Fruit fly (Drosophila melanogaster): ENCODE results near the gene ver.

Gene ver

dm6 chr3L:12557736-12558135 is 33.9 kb downstream of the ver start (continued):
- TF ChIP-seq net (GFP tag; optimal IDR thresholded peaks at IDR 0.05) (peak; percentile 57), CG11902 (GFP tag; optimal IDR thresholded peaks at IDR 0.05) (peak; percentile 54), vri (GFP tag; optimal IDR thresholded peaks at IDR 0.05) (peak; percentile 49), CG8632 (GFP tag; optimal IDR thresholded peaks at IDR 0.05) (peak; percentile 68), svp (GFP tag) (peak; percentile 97), Ets21C (GFP tag; optimal IDR thresholded peaks at IDR 0.05) (peak; percentile 67), CG32006 (GFP tag; optimal IDR thresholded peaks at IDR 0.05) (peak; percentile 61), dac (GFP tag; optimal IDR thresholded peaks at IDR 0.05) (no peak), CG34406 (GFP tag; optimal IDR thresholded peaks at IDR 0.05) (peak; percentile 72), Hr39 (GFP tag; optimal IDR thresholded peaks at IDR 0.05) (peak; percentile 83), Eip75B (GFP tag; optimal IDR thresholded peaks at IDR 0.05) (peak; percentile 69), Eip78C (GFP tag) (peak; percentile 90), CG10669 (GFP tag; optimal IDR thresholded peaks at IDR 0.05) (peak; percentile 70), CG16779 (tag; optimal IDR thresholded peaks at IDR 0.05) (no peak), CG4318 (GFP tag; optimal IDR thresholded peaks at IDR 0.05) (peak; percentile 5), Sox15 (GFP tag; optimal IDR thresholded peaks at IDR 0.05) (peak; percentile 57), Hr38 (GFP tag; optimal IDR thresholded peaks at IDR 0.05) (no peak), CG6163 (GFP tag; IDR thresholded peaks at IDR 0.05) (peak; percentile 23; the same call in 2 of the 3 replicates), CG3032 (tag; optimal IDR thresholded peaks at IDR 0.05) (peak; percentile 65), fd59A (GFP tag; optimal IDR thresholded peaks at IDR 0.05) (peak; percentile 72), CG6276 (GFP tag; optimal IDR thresholded peaks at IDR 0.05) (no peak), fkh (GFP tag; optimal IDR thresholded peaks at IDR 0.05) (no peak), Sox14 (GFP tag; optimal IDR thresholded peaks at IDR 0.05) (peak; percentile 74), CG8319 (GFP tag; optimal IDR thresholded peaks at IDR 0.05) (peak; percentile 50), CG10631 (GFP tag; optimal IDR thresholded peaks at IDR 0.05) (peak; percentile 62), CG15336 (GFP tag; IDR thresholded peaks at IDR 0.05) (no peak), Hr4 (GFP tag; optimal IDR thresholded peaks at IDR 0.05) (peak; percentile 49), acj6 (GFP tag; optimal IDR thresholded peaks at IDR 0.05) (peak; percentile 76), Lpt (GFP tag; optimal IDR thresholded peaks at IDR 0.05) (no peak), Blimp-1 (GFP tag; optimal IDR thresholded peaks at IDR 0.05) (peak; percentile 52), salr (GFP tag; optimal IDR thresholded peaks at IDR 0.05) (peak in 1 of 2 experiments; percentile 12)

dm6 chr3L:12559273-12559672 is 35.5 kb downstream of the ver start:
- TF ChIP-seq eg (GFP tag; IDR thresholded peaks at IDR 0.05) (no peak), Eip93F (GFP tag; optimal IDR thresholded peaks at IDR 0.05) (no peak), lz (GFP tag; optimal IDR thresholded peaks at IDR 0.05) (peak; percentile 24), Eip78C (GFP tag) (peak; percentile 72), Sox102F (GFP tag; optimal IDR thresholded peaks at IDR 0.05) (peak; percentile 18), CG31627 (GFP tag; optimal IDR thresholded peaks at IDR 0.05) (peak; percentile 8), CG3032 (tag; optimal IDR thresholded peaks at IDR 0.05) (no peak), Met (GFP tag; optimal IDR thresholded peaks at IDR 0.05) (peak; percentile 39), topi (GFP tag; optimal IDR thresholded peaks at IDR 0.05) (peak; percentile 2), svp (GFP tag) (peak; percentile 70), spab (GFP tag; optimal IDR thresholded peaks at IDR 0.05) (no peak), vri (GFP tag; optimal IDR thresholded peaks at IDR 0.05) (no peak), fkh (GFP tag; optimal IDR thresholded peaks at IDR 0.05) (no peak), Blimp-1 (GFP tag; optimal IDR thresholded peaks at IDR 0.05) (no peak), Hr39 (GFP tag; optimal IDR thresholded peaks at IDR 0.05) (peak; percentile 8), esn (GFP tag; optimal IDR thresholded peaks at IDR 0.05) (peak; percentile 12)

- no peak for TF ChIP-seq svp (GFP tag)
- no peak for TF ChIP-seq CG8119 (GFP tag; IDR thresholded peaks at IDR 0.05)
- TF ChIP-seq CG6792 (GFP tag; optimal IDR thresholded peaks at IDR 0.05) = no peak
- TF ChIP-seq CG6854 (GFP tag; optimal IDR thresholded peaks at IDR 0.05) = no peak
- TF ChIP-seq Sox14 (GFP tag; optimal IDR thresholded peaks at IDR 0.05) = no peak
- no peak for TF ChIP-seq lz (GFP tag; optimal IDR thresholded peaks at IDR 0.05)
- no peak for TF ChIP-seq topi (GFP tag; optimal IDR thresholded peaks at IDR 0.05)
- TF ChIP-seq OdsH (GFP tag; optimal IDR thresholded peaks at IDR 0.05) = no peak
- TF ChIP-seq CG34406 (GFP tag; optimal IDR thresholded peaks at IDR 0.05) = no peak
- no peak for TF ChIP-seq pdm3 (GFP tag; optimal IDR thresholded peaks at IDR 0.05)
- TF ChIP-seq CG32006 (GFP tag; optimal IDR thresholded peaks at IDR 0.05) = no peak
- TF ChIP-seq Blimp-1 (GFP tag; optimal IDR thresholded peaks at IDR 0.05) = no peak
- TF ChIP-seq fd85E (GFP tag; optimal IDR thresholded peaks at IDR 0.05) = no peak
- no peak for TF ChIP-seq CG9139 (GFP tag; optimal IDR thresholded peaks at IDR 0.05)
- TF ChIP-seq CG11762 (GFP tag; optimal IDR thresholded peaks at IDR 0.05; ENCODE audit: insufficient read depth) = no peak
- TF ChIP-seq ss (GFP tag; optimal IDR thresholded peaks at IDR 0.05) = no peak
- TF ChIP-seq Sox102F (GFP tag; optimal IDR thresholded peaks at IDR 0.05) = no peak
- no peak for TF ChIP-seq CG7368 (GFP tag; optimal IDR thresholded peaks at IDR 0.05)
- TF ChIP-seq Lpt (GFP tag; optimal IDR thresholded peaks at IDR 0.05) = no peak
These were observed 40.5 kb downstream of the ver start for dm6 chr3L:12564284-12564683.

Measured in whole organism, prepupa.